Fruit fly (Drosophila melanogaster): Measurements from ENCODE around the gene Prx6a.

dm6 chr2L:2883703-2884294 lies 5.8 kb upstream of the Prx6a start:
- no peak for TF ChIP-seq GATAd (GFP tag; optimal IDR thresholded peaks at IDR 0.05)
- TF ChIP-seq dsf (GFP tag; optimal IDR thresholded peaks at IDR 0.05; ENCODE audit: borderline replicate concordance) = no peak

All from whole organism, wandering third instar larva.